Fruit fly (Drosophila melanogaster): ENCODE results near the gene RpS3.

dm6 chr3R:23367540-23367939, 8.9 kb downstream of the RpS3 start:
- no peak for TF ChIP-seq CG8478 (optimal IDR thresholded peaks at IDR 0.05)
- TF ChIP-seq psq (optimal IDR thresholded peaks at IDR 0.05) = no peak
- TF ChIP-seq Dll (optimal IDR thresholded peaks at IDR 0.05) = no peak
- TF ChIP-seq pan (optimal IDR thresholded peaks at IDR 0.05) = no peak

All from whole organism.